Worm (Caenorhabditis elegans): ENCODE measurements around the gene fbxa-69.

ce11 chrV:15821398-15821797 lies 5.6 kb upstream of the fbxa-69 start, which contains the start of gene srbc-49:
- TF ChIP-seq unc-39 (tag; optimal IDR thresholded peaks at IDR 0.05) (no peak), lsy-2 (tag; optimal IDR thresholded peaks at IDR 0.05) (no peak), snpc-4 (tag; optimal IDR thresholded peaks at IDR 0.05) (no peak), mep-1 (tag; optimal IDR thresholded peaks at IDR 0.05) (no peak), ceh-39 (tag; optimal IDR thresholded peaks at IDR 0.05) (no peak), elt-1 (tag; optimal IDR thresholded peaks at IDR 0.05; ENCODE audit: borderline replicate concordance, insufficient read depth) (no peak), unc-120 (tag; optimal IDR thresholded peaks at IDR 0.05; ENCODE audit: poor library complexity, severe bottlenecking) (no peak), ceh-83 (GFP tag; optimal IDR thresholded peaks at IDR 0.05) (no peak), nhr-237 (tag; optimal IDR thresholded peaks at IDR 0.05) (no peak), bed-3 (GFP tag; optimal IDR thresholded peaks at IDR 0.05) (no peak), elt-3 (tag; optimal IDR thresholded peaks at IDR 0.05) (no peak), nhr-76 (tag; optimal IDR thresholded peaks at IDR 0.05) (no peak), zip-8 (tag; optimal IDR thresholded peaks at IDR 0.05) (no peak)

Measured in whole organism, mixed stage, embryonic.